Worm (Caenorhabditis elegans): Measurements from ENCODE around the gene F38B6.3.

Gene F38B6.3

DNA sequence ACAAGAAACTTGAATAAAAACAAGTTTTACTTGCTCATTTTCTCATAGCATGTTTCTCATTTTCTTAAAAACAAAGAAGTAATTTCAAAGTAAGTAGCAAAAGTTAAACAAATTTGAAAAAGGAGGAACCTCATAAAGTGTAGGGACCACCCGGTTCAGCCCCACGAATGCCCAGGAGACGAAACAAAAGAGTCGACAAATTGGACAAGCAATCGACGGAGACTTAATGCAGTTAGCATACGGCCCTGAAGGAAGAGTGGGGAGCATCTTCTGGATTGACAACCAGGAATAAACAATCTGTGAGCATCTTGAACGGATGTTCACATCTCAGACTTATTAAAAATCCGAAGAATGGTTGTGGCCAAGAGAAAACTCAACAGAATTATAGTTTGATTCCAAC lies 1.8 kb upstream of the F38B6.3 start:
- TF ChIP-seq elt-3 (tag; optimal IDR thresholded peaks at IDR 0.05) (no peak), ztf-1 (GFP tag; conservative IDR thresholded peaks at IDR 0.05) (no peak), nhr-6 (tag; optimal IDR thresholded peaks at IDR 0.05) (no peak), zag-1 (tag; optimal IDR thresholded peaks at IDR 0.05) (no peak), nhr-237 (tag; optimal IDR thresholded peaks at IDR 0.05) (no peak), sma-3 (GFP tag; optimal IDR thresholded peaks at IDR 0.05) (no peak), nhr-12 (tag; optimal IDR thresholded peaks at IDR 0.05) (no peak)

DNA sequence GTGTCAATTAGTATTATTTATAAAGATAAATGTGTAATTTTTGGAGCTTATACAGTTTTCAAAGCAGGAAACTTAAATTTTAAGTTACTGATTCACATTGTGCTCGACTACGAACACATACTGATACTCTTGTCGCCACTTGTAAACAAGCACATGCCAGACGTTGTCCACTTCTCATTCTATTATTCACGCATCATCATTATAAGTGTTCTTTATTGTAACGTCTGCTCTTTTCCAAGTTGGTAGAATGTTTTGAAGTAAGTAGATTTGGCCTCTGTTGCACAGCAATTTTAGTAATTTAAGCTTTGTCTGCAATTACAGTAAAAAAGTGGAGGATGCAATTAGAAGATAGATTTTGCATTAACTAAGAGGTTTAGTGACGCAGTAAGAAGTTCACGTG lies 535 bp upstream of the F38B6.3 start:
- no peak for TF ChIP-seq lin-13 (GFP tag; optimal IDR thresholded peaks at IDR 0.05)
- no peak for TF ChIP-seq alr-1 (tag; optimal IDR thresholded peaks at IDR 0.05)
- TF ChIP-seq sma-9 (GFP tag; optimal IDR thresholded peaks at IDR 0.05): no peak
- no peak for TF ChIP-seq sma-9 (tag; optimal IDR thresholded peaks at IDR 0.05)
- TF ChIP-seq ceh-16 (tag; optimal IDR thresholded peaks at IDR 0.05): no peak
- no peak for TF ChIP-seq R02D3.7 (tag; optimal IDR thresholded peaks at IDR 0.05)
- no peak for TF ChIP-seq nhr-10 (tag; optimal IDR thresholded peaks at IDR 0.05)
- no peak for TF ChIP-seq ama-1 (optimal IDR thresholded peaks at IDR 0.05)

DNA sequence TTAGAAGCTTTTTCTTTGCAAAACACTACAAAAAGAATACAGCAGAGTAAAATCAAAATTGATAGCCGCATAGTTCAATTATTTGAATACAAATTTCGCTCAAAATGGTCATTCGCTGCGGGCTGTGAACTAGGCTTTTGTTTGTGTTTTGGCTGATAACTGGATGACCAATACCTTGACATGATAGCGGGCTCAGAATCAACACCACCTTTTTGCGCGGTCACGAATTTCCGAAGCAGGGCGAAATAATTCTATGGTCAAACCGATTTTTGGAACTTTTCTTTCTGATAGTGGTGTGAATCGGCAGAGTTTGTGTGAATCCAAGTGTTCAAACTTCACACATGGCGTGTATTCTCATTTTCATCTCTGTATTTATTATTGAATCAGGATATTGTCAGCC lies 4.8 kb downstream of the F38B6.3 start, which contains the start of the genes F38B6.7 and F38B6.2:
Gene F38B6.7 (minus strand): TSS at position 101 of the 400 bp plus-strand sequence.
Gene F38B6.2 (plus strand): TSS at position 267 of the 400 bp plus-strand sequence.
- TF ChIP-seq sma-3 (GFP tag; optimal IDR thresholded peaks at IDR 0.05) (no peak), ceh-82 (tag; optimal IDR thresholded peaks at IDR 0.05) (no peak), nhr-11 (tag; optimal IDR thresholded peaks at IDR 0.05) (no peak), alr-1 (tag; optimal IDR thresholded peaks at IDR 0.05) (no peak), unc-55 (GFP tag; optimal IDR thresholded peaks at IDR 0.05) (no peak), nhr-237 (tag; optimal IDR thresholded peaks at IDR 0.05) (no peak), nhr-6 (tag; optimal IDR thresholded peaks at IDR 0.05) (no peak), fos-1 (tag; optimal IDR thresholded peaks at IDR 0.05) (no peak), ztf-11 (tag; optimal IDR thresholded peaks at IDR 0.05) (no peak), peb-1 (tag; optimal IDR thresholded peaks at IDR 0.05) (no peak), snpc-4 (tag; optimal IDR thresholded peaks at IDR 0.05) (no peak), elt-3 (tag; optimal IDR thresholded peaks at IDR 0.05) (no peak), ztf-4 (tag; optimal IDR thresholded peaks at IDR 0.05) (no peak), sma-9 (GFP tag; optimal IDR thresholded peaks at IDR 0.05) (no peak), sma-9 (tag; optimal IDR thresholded peaks at IDR 0.05) (no peak), ztf-1 (GFP tag; conservative IDR thresholded peaks at IDR 0.05) (no peak), lsy-2 (tag; optimal IDR thresholded peaks at IDR 0.05) (no peak), Y55F3AM.14 (GFP tag; optimal IDR thresholded peaks at IDR 0.05) (no peak)

DNA sequence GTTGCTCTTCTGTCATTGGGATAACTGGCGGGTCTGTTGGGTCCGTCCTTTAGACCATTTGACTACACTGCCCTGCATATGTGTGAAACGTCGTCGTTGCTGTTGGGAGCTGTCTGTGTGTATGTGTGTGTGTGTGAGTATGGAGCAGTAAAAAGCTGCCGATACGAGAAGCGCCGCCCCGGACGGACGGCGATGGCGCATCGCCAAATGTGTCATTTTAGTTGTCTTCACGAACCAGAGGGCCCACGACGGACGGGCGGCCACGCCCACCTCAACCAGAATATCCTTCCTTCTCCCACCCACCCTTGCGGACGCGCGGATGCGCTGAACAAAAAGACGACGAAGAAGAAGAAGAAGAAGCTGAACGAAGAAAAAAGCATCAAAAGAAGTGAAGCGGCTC lies 8.8 kb downstream of the F38B6.3 start, which contains the start of gene acr-2:
Gene acr-2 (plus strand): TSS at position 301 of the 400 bp plus-strand sequence.
- no peak for TF ChIP-seq fos-1 (tag; optimal IDR thresholded peaks at IDR 0.05)
- TF ChIP-seq F13H6.1 (tag; optimal IDR thresholded peaks at IDR 0.05): peak; percentile 8

DNA sequence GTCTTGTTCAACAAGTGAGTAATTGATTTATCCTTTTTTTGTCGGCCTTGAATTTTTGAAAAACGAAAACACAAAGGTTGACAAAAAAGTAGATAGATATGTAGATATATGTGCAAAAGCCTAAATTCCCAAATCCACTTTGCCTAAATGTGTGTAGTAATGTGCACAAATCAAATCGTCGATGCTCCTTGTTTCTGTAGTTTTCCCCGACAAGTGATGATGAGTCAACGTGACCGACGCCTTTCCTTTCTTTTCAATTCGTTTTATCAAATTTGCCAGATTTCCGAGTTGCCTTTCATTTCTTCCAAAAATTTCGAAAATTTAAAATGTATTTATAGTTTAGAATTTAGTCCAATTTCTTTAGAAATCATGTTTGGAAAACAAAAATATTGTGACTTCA lies 11.7 kb downstream of the F38B6.3 start:
- TF ChIP-seq unc-39 (tag; optimal IDR thresholded peaks at IDR 0.05) (no peak), peb-1 (tag; optimal IDR thresholded peaks at IDR 0.05) (no peak), F13H6.1 (tag; optimal IDR thresholded peaks at IDR 0.05) (no peak), zag-1 (tag; optimal IDR thresholded peaks at IDR 0.05) (no peak), skn-1 (tag; optimal IDR thresholded peaks at IDR 0.05) (no peak), elt-1 (tag; optimal IDR thresholded peaks at IDR 0.05) (no peak), sma-9 (GFP tag; optimal IDR thresholded peaks at IDR 0.05) (peak; percentile 25), sma-9 (tag; optimal IDR thresholded peaks at IDR 0.05) (no peak), nhr-6 (tag; optimal IDR thresholded peaks at IDR 0.05) (no peak)

DNA sequence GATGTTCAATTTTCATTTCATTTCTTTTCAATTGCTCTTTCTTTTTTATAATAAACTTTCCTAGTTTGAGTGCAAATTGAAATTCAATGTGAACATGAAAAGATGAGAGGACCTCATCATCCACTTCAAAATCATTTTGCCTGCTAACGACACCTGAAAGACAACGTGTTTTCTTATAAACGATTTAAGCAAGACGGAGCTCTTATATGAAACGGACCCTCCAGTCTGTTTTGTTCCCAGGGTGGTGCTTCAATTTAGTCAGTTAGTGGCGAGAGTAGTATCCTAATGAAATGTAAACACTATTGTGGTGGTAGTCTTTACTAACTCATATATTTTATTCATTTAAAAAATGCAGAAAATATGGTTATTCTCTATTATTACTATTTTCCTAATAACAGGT lies 15.8 kb downstream of the F38B6.3 start, which contains the start of gene acr-3:
Gene acr-3 (plus strand): TSS at position 301 of the 400 bp plus-strand sequence.
- TF ChIP-seq mab-5 (tag; optimal IDR thresholded peaks at IDR 0.05) (no peak), nhr-21 (tag; optimal IDR thresholded peaks at IDR 0.05) (no peak), nhr-25 (tag; optimal IDR thresholded peaks at IDR 0.05) (no peak)

DNA sequence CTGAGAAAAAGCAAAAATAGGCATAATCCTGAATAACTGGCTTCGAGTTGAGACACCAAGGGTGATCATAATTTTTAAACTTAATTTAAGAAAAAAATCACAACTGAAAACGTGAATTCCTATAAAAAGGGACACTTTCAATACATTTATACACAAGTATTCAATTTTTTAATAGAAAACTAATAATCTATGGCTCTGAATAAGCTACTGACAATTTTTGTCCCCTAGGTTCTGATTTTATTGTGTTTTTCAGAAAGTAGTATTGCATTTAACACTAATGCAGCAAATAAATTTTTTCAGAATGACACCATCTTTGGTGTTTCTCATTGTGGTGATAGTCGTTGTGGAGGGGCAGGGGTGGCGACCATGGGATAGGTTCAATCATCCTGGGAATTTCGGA lies 19.8 kb downstream of the F38B6.3 start, which contains the start of gene nas-11:
Gene nas-11 (plus strand): TSS at position 301 of the 400 bp plus-strand sequence.
- TF ChIP-seq lin-11 (tag; optimal IDR thresholded peaks at IDR 0.05): no peak
- no peak for TF ChIP-seq dmd-4 (tag; optimal IDR thresholded peaks at IDR 0.05)
- TF ChIP-seq nhr-129 (tag; optimal IDR thresholded peaks at IDR 0.05): no peak
- TF ChIP-seq nhr-10 (tag; optimal IDR thresholded peaks at IDR 0.05): no peak
- TF ChIP-seq nhr-25 (tag; optimal IDR thresholded peaks at IDR 0.05): no peak
